Worm (Caenorhabditis elegans): ENCODE results near the gene nas-23.

nas-23 gene

ce11 chrII:7528210-7528609, 34.7 kb upstream of the nas-23 start (continued):
- TF ChIP-seq lir-1 (GFP tag; conservative IDR thresholded peaks at IDR 0.05) (no peak), lsl-1 (GFP tag; optimal IDR thresholded peaks at IDR 0.05) (no peak), F52B5.7 (tag; optimal IDR thresholded peaks at IDR 0.05) (no peak), B0019.2 (GFP tag; conservative IDR thresholded peaks at IDR 0.05) (no peak), Y53F4B.3 (GFP tag; IDR thresholded peaks at IDR 0.05) (no peak), dpff-1 (tag; optimal IDR thresholded peaks at IDR 0.05) (no peak), F10E7.11 (tag; optimal IDR thresholded peaks at IDR 0.05) (no peak), Y95B8A.8 (GFP tag; IDR thresholded peaks at IDR 0.05) (peak; percentile 53; the same call in 1 of the 2 replicates), F22D6.2 (tag; optimal IDR thresholded peaks at IDR 0.05) (peak; percentile 3), tbx-9 (tag; optimal IDR thresholded peaks at IDR 0.05; ENCODE audit: borderline replicate concordance) (no peak), lsy-27 (tag; optimal IDR thresholded peaks at IDR 0.05; ENCODE audit: borderline replicate concordance, insufficient read depth) (no peak), ztf-3 (GFP tag; optimal IDR thresholded peaks at IDR 0.05) (no peak), ztf-26 (tag; optimal IDR thresholded peaks at IDR 0.05) (peak; percentile 63), B0035.1 (tag; optimal IDR thresholded peaks at IDR 0.05) (no peak), F55B11.4 (tag; optimal IDR thresholded peaks at IDR 0.05; ENCODE audit: borderline replicate concordance, insufficient read depth) (no peak), madf-8 (GFP tag; conservative IDR thresholded peaks at IDR 0.05) (no peak), nfya-2 (GFP tag; IDR thresholded peaks at IDR 0.05) (no peak), nhr-27 (tag; optimal IDR thresholded peaks at IDR 0.05) (no peak), snpc-3.4 (tag; optimal IDR thresholded peaks at IDR 0.05) (no peak), Y53G8AR.9 (GFP tag; conservative IDR thresholded peaks at IDR 0.05) (0 out of 2 replicates have a peak, but pooled peaks have one; percentile 30), nfya-1 (tag; optimal IDR thresholded peaks at IDR 0.05; ENCODE audit: borderline replicate concordance, insufficient read depth) (no peak), rpc-1 (optimal IDR thresholded peaks at IDR 0.05) (no peak), rpc-1 (tag; optimal IDR thresholded peaks at IDR 0.05) (no peak), C17E4.6 (GFP tag; IDR thresholded peaks at IDR 0.05) (no peak), zfh-2 (GFP tag; conservative IDR thresholded peaks at IDR 0.05) (no peak), F23B12.7 (tag; optimal IDR thresholded peaks at IDR 0.05; ENCODE audit: insufficient read depth) (no peak), F49E8.2 (tag; optimal IDR thresholded peaks at IDR 0.05; ENCODE audit: insufficient read depth) (no peak), bed-2 (GFP tag; IDR thresholded peaks at IDR 0.05) (no peak), hmg-1.2 (GFP tag; IDR thresholded peaks at IDR 0.05) (0 out of 2 replicates have a peak, but pooled peaks have one; percentile 24), T26A5.8 (tag; optimal IDR thresholded peaks at IDR 0.05) (no peak), K12H6.12 (tag; optimal IDR thresholded peaks at IDR 0.05) (no peak), sea-2 (GFP tag; IDR thresholded peaks at IDR 0.05) (no peak), akir-1 (GFP tag; optimal IDR thresholded peaks at IDR 0.05) (no peak), T07F8.4 (tag; optimal IDR thresholded peaks at IDR 0.05) (no peak), nfyb-1 (GFP tag; IDR thresholded peaks at IDR 0.05) (0 out of 2 replicates have a peak, but pooled peaks have one; percentile 37), nhr-120 (GFP tag; IDR thresholded peaks at IDR 0.05) (no peak), D2030.7 (GFP tag; IDR thresholded peaks at IDR 0.05) (no peak), hlh-26 (GFP tag; conservative IDR thresholded peaks at IDR 0.05) (no peak), ceh-79 (tag; optimal IDR thresholded peaks at IDR 0.05) (no peak), ZK185.1 (tag; optimal IDR thresholded peaks at IDR 0.05; ENCODE audit: poor library complexity, severe bottlenecking) (peak; percentile 25), ets-4 (GFP tag; optimal IDR thresholded peaks at IDR 0.05) (peak; percentile 75), nhr-90 (tag; optimal IDR thresholded peaks at IDR 0.05) (no peak), die-1 (tag; optimal IDR thresholded peaks at IDR 0.05) (no peak), sptf-2 (GFP tag; optimal IDR thresholded peaks at IDR 0.05) (no peak), zim-3 (tag; optimal IDR thresholded peaks at IDR 0.05) (no peak), lin-26 (GFP tag; IDR thresholded peaks at IDR 0.05) (no peak), K11D2.4 (GFP tag; IDR thresholded peaks at IDR 0.05) (no peak), efl-1 (GFP tag; optimal IDR thresholded peaks at IDR 0.05) (no peak), ztf-22 (GFP tag; optimal IDR thresholded peaks at IDR 0.05) (peak; percentile 28)

Data from whole organism, young adult.